Fruit fly (Drosophila melanogaster) whole organism, embryonic: ENCODE data around the gene bor.
A peak's percentile ranks its signal among the peaks of the same experiment; 100 is the strongest.

Experiments
- Abd-B ChIP-seq: fragments of 200-800 bp; sonication (Bioruptor generic); optimal IDR thresholded peaks from 2 replicates; lab custom pipeline; 2018; ENCODE audit warnings: missing biosample characterization, mild to moderate bottlenecking, missing genetic modification characterization, moderate library complexity
- C15 ChIP-seq: fragments of 200-800 bp; sonication (Bioruptor generic); IDR thresholded peaks from 3 replicates; pipeline ENCODE4 v1.3.6; 2022; ENCODE audit warnings: missing biosample characterization, missing genetic modification characterization
- CG10366 ChIP-seq: fragments of 200-800 bp; sonication (Bioruptor generic); IDR thresholded peaks from 2 replicates; pipeline ENCODE4 v1.3.6; 2022; ENCODE audit warnings: missing biosample characterization, missing genetic modification characterization
- CG11398 ChIP-seq: fragments of 200-800 bp; sonication (Bioruptor generic); optimal IDR thresholded peaks from 2 replicates; lab custom pipeline; 2016; ENCODE audit warnings: missing biosample characterization, missing genetic modification characterization
- CG11695 ChIP-seq: fragments of 200-800 bp; sonication (Bioruptor generic); IDR thresholded peaks from 3 replicates; pipeline ENCODE4 v1.3.6; 2022; ENCODE audit warnings: missing biosample characterization, missing genetic modification characterization
- CG12299 ChIP-seq: fragments of 200-800 bp; sonication (Bioruptor generic); optimal IDR thresholded peaks from 2 replicates; lab custom pipeline; 2018; ENCODE audit warnings: missing biosample characterization, mild to moderate bottlenecking, missing genetic modification characterization
- CG12659 ChIP-seq: fragments of 200-800 bp; sonication (Bioruptor generic); optimal IDR thresholded peaks from 3 replicates; lab custom pipeline; 2017; ENCODE audit warnings: mild to moderate bottlenecking, missing biosample characterization, missing genetic modification reagents, missing genetic modification characterization
- CG13287 ChIP-seq: fragments of 200-800 bp; sonication (Bioruptor generic); IDR thresholded peaks from 2 replicates; pipeline ENCODE4 v1.3.6; 2022; ENCODE audit warnings: missing biosample characterization, missing genetic modification characterization; ENCODE audit not compliant: partially characterized antibody
- CG14050 ChIP-seq: fragments of 200-800 bp; sonication (Bioruptor generic); IDR thresholded peaks from 3 replicates; pipeline ENCODE4 v1.3.6; 2022; ENCODE audit warnings: missing biosample characterization, missing genetic modification characterization
- CG14441 ChIP-seq: fragments of 200-800 bp; sonication (Bioruptor generic); IDR thresholded peaks from 2 replicates; pipeline ENCODE4 v1.3.6; 2022; ENCODE audit warnings: missing biosample characterization, missing genetic modification characterization
- CG1529 ChIP-seq: fragments of 200-800 bp; sonication (Bioruptor generic); optimal IDR thresholded peaks from 3 replicates; lab custom pipeline; 2018; ENCODE audit warnings: missing biosample characterization, missing genetic modification characterization
- CG15696 ChIP-seq: fragments of 200-800 bp; sonication (Bioruptor generic); optimal IDR thresholded peaks from 2 replicates; lab custom pipeline; 2019; ENCODE audit warnings: missing biosample characterization, mild to moderate bottlenecking, missing genetic modification characterization, moderate library complexity
- CG17802 ChIP-seq: fragments of 200-800 bp; sonication (Bioruptor generic); optimal IDR thresholded peaks from 2 replicates; lab custom pipeline; 2018; ENCODE audit warnings: missing biosample characterization, mild to moderate bottlenecking, missing genetic modification characterization, moderate library complexity
- CG18262 ChIP-seq: fragments of 200-800 bp; optimal IDR thresholded peaks from 3 replicates; lab custom pipeline; 2019; ENCODE audit warnings: missing biosample characterization, mild to moderate bottlenecking, missing genetic modification characterization, moderate library complexity
- CG18619 ChIP-seq: fragments of 200-800 bp; sonication (Bioruptor generic); optimal IDR thresholded peaks from 3 replicates; lab custom pipeline; 2017; ENCODE audit warnings: missing biosample characterization, mild to moderate bottlenecking, missing genetic modification characterization
- CG31441 ChIP-seq: fragments of 200-800 bp; sonication (Bioruptor generic); IDR thresholded peaks from 2 replicates; pipeline ENCODE4 v1.3.6; 2022; ENCODE audit warnings: missing biosample characterization, missing genetic modification characterization
- CG3847 ChIP-seq: fragments of 200-800 bp; sonication (Bioruptor generic); IDR thresholded peaks from 2 replicates; pipeline ENCODE4 v1.3.6; 2022; ENCODE audit warnings: missing biosample characterization, missing genetic modification characterization
- CG4404 ChIP-seq: fragments of 200-800 bp; sonication (Bioruptor generic); IDR thresholded peaks from 2 replicates; pipeline ENCODE4 v1.3.6; 2022; ENCODE audit warnings: missing biosample characterization, missing genetic modification characterization
- CG4730 ChIP-seq: fragments of 200-800 bp; sonication (Bioruptor generic); IDR thresholded peaks from 2 replicates; pipeline ENCODE4 v1.3.6; 2022; ENCODE audit warnings: missing biosample characterization, missing genetic modification characterization
- CG4854 ChIP-seq: fragments of 200-800 bp; sonication (Bioruptor generic); optimal IDR thresholded peaks from 2 replicates; lab custom pipeline; 2016; ENCODE audit warnings: missing biosample characterization, missing genetic modification characterization, inconsistent platforms
- CG5953 ChIP-seq: fragments of 200-800 bp; sonication (Bioruptor generic); IDR thresholded peaks from 2 replicates; pipeline ENCODE4 v1.3.6; 2022; ENCODE audit warnings: missing biosample characterization, missing genetic modification characterization
- CG8388 ChIP-seq: fragments of 200-800 bp; sonication (Bioruptor generic); optimal IDR thresholded peaks from 2 replicates; lab custom pipeline; 2019; ENCODE audit warnings: missing biosample characterization, mild to moderate bottlenecking, missing genetic modification characterization, moderate library complexity
- Dek ChIP-seq: fragments of 200-800 bp; sonication (Bioruptor generic); optimal IDR thresholded peaks from 3 replicates; lab custom pipeline; 2019; ENCODE audit warnings: missing biosample characterization, mild to moderate bottlenecking, missing genetic modification characterization, moderate library complexity
- Ets65A ChIP-seq: fragments of 200-800 bp; sonication (Bioruptor generic); peaks from one replicate; lab custom pipeline; 2016; ENCODE audit warnings: missing biosample characterization, missing genetic modification characterization
- Fer3 ChIP-seq: fragments of 200-800 bp; sonication (Bioruptor generic); optimal IDR thresholded peaks from 2 replicates; lab custom pipeline; 2018; ENCODE audit warnings: missing biosample characterization, mild to moderate bottlenecking, missing genetic modification characterization, moderate library complexity
- Gug ChIP-seq: fragments of 200-800 bp; sonication (Bioruptor generic); IDR thresholded peaks from 4 replicates; pipeline ENCODE4 v1.3.6; 2022; ENCODE audit warnings: missing biosample characterization, missing genetic modification characterization
- Lhr ChIP-seq: fragments of 200-800 bp; sonication (Bioruptor generic); optimal IDR thresholded peaks from 3 replicates; lab custom pipeline; 2017; ENCODE audit warnings: mild to moderate bottlenecking, missing biosample characterization, missing genetic modification reagents, missing genetic modification characterization
- Meics ChIP-seq: fragments of 200-800 bp; sonication (Bioruptor generic); optimal IDR thresholded peaks from 2 replicates; lab custom pipeline; 2017; ENCODE audit warnings: missing biosample characterization, mild to moderate bottlenecking, missing genetic modification characterization
- NC2β ChIP-seq: fragments of 200-800 bp; sonication (Bioruptor generic); optimal IDR thresholded peaks from 2 replicates; lab custom pipeline; 2016; ENCODE audit warnings: missing biosample characterization, missing genetic modification characterization
- NfI ChIP-seq: fragments of 200-800 bp; sonication (Bioruptor generic); optimal IDR thresholded peaks from 3 replicates; lab custom pipeline; 2018; ENCODE audit warnings: missing biosample characterization, mild to moderate bottlenecking, missing genetic modification characterization, moderate library complexity
- Ssrp ChIP-seq: fragments of 200-800 bp; sonication (Bioruptor generic); optimal IDR thresholded peaks from 2 replicates; lab custom pipeline; 2018; ENCODE audit warnings: missing biosample characterization, mild to moderate bottlenecking, missing genetic modification characterization, moderate library complexity
- Tbp ChIP-seq: fragments of >200 bp; optimal IDR thresholded peaks from 2 replicates; lab custom pipeline; 2018; ENCODE audit warnings: missing biosample characterization, missing genetic modification characterization
- Xbp1 ChIP-seq: fragments of 200-800 bp; sonication (Bioruptor generic); optimal IDR thresholded peaks from 3 replicates; lab custom pipeline; 2016; ENCODE audit warnings: missing biosample characterization, mild to moderate bottlenecking, missing genetic modification characterization
- cas ChIP-seq: fragments of 200-800 bp; sonication (Bioruptor generic); IDR thresholded peaks from 2 replicates; pipeline ENCODE4 v1.3.6; 2022; ENCODE audit warnings: missing biosample characterization, missing genetic modification characterization
- cg ChIP-seq: fragments of 200-800 bp; sonication (Bioruptor generic); optimal IDR thresholded peaks from 3 replicates; lab custom pipeline; 2019; ENCODE audit warnings: missing biosample characterization, mild to moderate bottlenecking, missing genetic modification characterization, moderate library complexity
- chm ChIP-seq: fragments of 200-800 bp; sonication (Bioruptor generic); IDR thresholded peaks from 2 replicates; pipeline ENCODE4 v1.3.6; 2022; ENCODE audit warnings: missing biosample characterization, missing genetic modification characterization
- crol ChIP-seq: fragments of 200-800 bp; sonication (Bioruptor generic); IDR thresholded peaks from 2 replicates; pipeline ENCODE4 v1.3.6; 2022; ENCODE audit warnings: missing biosample characterization, missing genetic modification characterization
- da ChIP-seq: fragments of 200-800 bp; sonication (Bioruptor generic); optimal IDR thresholded peaks from 2 replicates; lab custom pipeline; 2016; ENCODE audit warnings: missing biosample characterization, missing genetic modification characterization
- exex ChIP-seq: fragments of 200-800 bp; sonication (Bioruptor generic); optimal IDR thresholded peaks from 4 replicates; lab custom pipeline; 2018; ENCODE audit warnings: missing biosample characterization, mild to moderate bottlenecking, missing genetic modification characterization, moderate library complexity
- gt ChIP-seq: fragments of 200-800 bp; sonication (Bioruptor generic); IDR thresholded peaks from 2 replicates; pipeline ENCODE4 v1.3.6; 2022; ENCODE audit warnings: missing biosample characterization, missing genetic modification characterization
- hkb ChIP-seq, 2 experiments: fragments of 200-800 bp in 1 of 2; fragments of >200 bp in 1 of 2; sonication (Bioruptor generic) in 1 of 2; IDR thresholded peaks in 1 of 2; optimal IDR thresholded peaks in 1 of 2; 2 replicates each; pipeline versions ENCODE4 v1.3.6 to Lab custom; 2017 to 2022; ENCODE audit warnings: missing biosample characterization in 1 of 2, missing genetic modification characterization in 1 of 2
- ind ChIP-seq: fragments of 200-800 bp; sonication (Bioruptor generic); optimal IDR thresholded peaks from 3 replicates; lab custom pipeline; 2016; ENCODE audit warnings: missing biosample characterization, missing genetic modification characterization
- otp ChIP-seq: fragments of 200-800 bp; sonication (Bioruptor generic); IDR thresholded peaks from 3 replicates; pipeline ENCODE4, ENCODE4 v1.3.6; 2022; ENCODE audit warnings: missing biosample characterization, missing genetic modification characterization
- pan ChIP-seq, 4 experiments: fragments of >200 bp in 3 of 4; fragments of 200-800 bp in 1 of 4; sonication (Bioruptor generic) in 1 of 4; optimal IDR thresholded peaks in 3 of 4; IDR thresholded peaks in 1 of 4; 2 replicates each; pipeline versions ENCODE4 v1.3.6 to Lab custom; 2017 to 2022; ENCODE audit warnings: missing biosample characterization in 2 of 4, missing genetic modification characterization in 2 of 4, mixed read lengths in 1 of 4
- ro ChIP-seq: fragments of 200-800 bp; sonication (Bioruptor generic); IDR thresholded peaks from 2 replicates; pipeline ENCODE4 v1.3.6; 2022; ENCODE audit warnings: missing biosample characterization, missing genetic modification characterization
- so ChIP-seq: fragments of 200-800 bp; sonication (Bioruptor generic); IDR thresholded peaks from 3 replicates; pipeline ENCODE4 v1.3.6; 2022; ENCODE audit warnings: missing biosample characterization, missing genetic modification characterization
- stc ChIP-seq: fragments of 200-800 bp; sonication (Bioruptor generic); IDR thresholded peaks from 2 replicates; pipeline ENCODE4 v1.3.6; 2022; ENCODE audit warnings: missing biosample characterization, missing genetic modification characterization
- sug ChIP-seq: fragments of 200-800 bp; optimal IDR thresholded peaks from 2 replicates; lab custom pipeline; 2019; ENCODE audit warnings: missing biosample characterization, mild to moderate bottlenecking, missing genetic modification characterization, moderate library complexity
- tna ChIP-seq: fragments of 200-800 bp; sonication (Bioruptor generic); IDR thresholded peaks from 2 replicates; pipeline ENCODE4 v1.3.6; 2022; ENCODE audit warnings: missing biosample characterization, missing genetic modification characterization; ENCODE audit not compliant: partially characterized antibody
- tx ChIP-seq: fragments of 200-800 bp; sonication (Bioruptor generic); optimal IDR thresholded peaks from 2 replicates; lab custom pipeline; 2016; ENCODE audit warnings: missing biosample characterization, missing genetic modification characterization

Gene bor

DNA sequence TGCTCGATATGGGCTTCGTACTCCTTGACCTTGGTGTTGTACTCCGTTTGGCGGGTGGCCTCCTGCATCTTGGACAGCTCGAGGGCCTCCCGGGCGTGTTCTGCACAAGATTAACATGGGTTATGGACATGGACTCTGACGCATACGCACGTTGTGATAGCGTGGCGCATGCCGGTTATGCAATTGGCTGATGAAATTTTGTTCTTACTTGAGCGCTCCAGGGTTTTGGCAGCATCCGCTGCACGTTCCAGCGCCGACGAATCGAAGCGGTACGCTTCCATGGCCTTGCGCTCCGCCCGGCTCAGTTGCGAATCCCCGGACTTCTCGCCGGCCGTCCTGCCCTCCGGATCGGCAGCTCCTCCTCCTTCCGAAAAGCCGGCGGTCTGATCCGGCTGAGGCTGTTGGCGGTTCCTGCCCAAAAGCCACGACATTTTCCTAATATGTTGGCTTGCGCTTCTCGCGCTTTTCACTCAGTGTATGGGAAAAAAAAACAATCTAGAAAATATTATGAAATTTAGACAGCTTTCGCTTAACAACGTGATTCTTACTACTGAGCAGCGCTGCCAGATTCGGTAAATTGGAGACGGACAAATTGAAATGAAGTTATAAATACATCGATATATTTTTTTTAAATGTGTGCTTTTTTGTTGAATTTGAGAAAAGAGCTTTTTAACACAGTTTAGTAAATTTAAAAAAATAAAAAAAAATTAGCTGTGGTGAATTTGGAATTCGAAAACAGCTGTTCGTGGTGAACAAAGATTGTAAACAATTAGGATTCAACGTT lies at the start of gene bor, which contains the start of gene asun:
Gene bor (minus strand): TSS at position 594 of the 784 bp plus-strand sequence.
Gene asun (plus strand): TSS at position 750 of the 784 bp plus-strand sequence.
- 0 out of 2 replicates have a peak, but pooled peaks have one; percentile 23 for TF ChIP-seq chm (GFP tag; lab: Robert Waterston, UW)
- no peak for TF ChIP-seq C15 (GFP tag; lab: Robert Waterston, UW)
- TF ChIP-seq CG14050 (GFP tag; lab: Robert Waterston, UW) = no peak
- peak; percentile 4 for TF ChIP-seq CG4854 (GFP tag; lab: Kevin White, UChicago)
- TF ChIP-seq CG11398 (GFP tag; lab: Kevin White, UChicago) = no peak
- TF ChIP-seq Ets65A (GFP tag; lab: Kevin White, UChicago) = no peak
- no peak for TF ChIP-seq Gug
- no peak for TF ChIP-seq stc (GFP tag; lab: Robert Waterston, UW)
- no peak for TF ChIP-seq da (GFP tag; lab: Kevin White, UChicago)
- TF ChIP-seq CG8388 = no peak
- TF ChIP-seq CG18619 (GFP tag; lab: Kevin White, UChicago) = no peak
- TF ChIP-seq CG18262 (tag; lab: Kevin White, UChicago) = peak; percentile 30
- no peak for TF ChIP-seq Ssrp (tag; lab: Kevin White, UChicago)
- no peak for TF ChIP-seq tx
- no peak for TF ChIP-seq Meics (GFP tag; lab: Kevin White, UChicago)
- TF ChIP-seq cg (GFP tag; lab: Kevin White, UChicago) = no peak
- TF ChIP-seq Tbp = no peak
- no peak for TF ChIP-seq hkb (optimal IDR thresholded peaks at IDR 0.05; lab: Kevin White, UChicago)
- 0 out of 2 replicates have a peak, but pooled peaks have one; percentile 9 for TF ChIP-seq hkb (GFP tag; IDR thresholded peaks at IDR 0.05; lab: Robert Waterston, UW)
- no peak for TF ChIP-seq CG10366 (GFP tag; lab: Robert Waterston, UW)
- no peak for TF ChIP-seq CG12299 (tag; lab: Kevin White, UChicago)
- TF ChIP-seq ro (GFP tag; lab: Robert Waterston, UW) = no peak
- no peak for TF ChIP-seq Abd-B (GFP tag; lab: Kevin White, UChicago)
- no peak for TF ChIP-seq gt (GFP tag; lab: Robert Waterston, UW)
- TF ChIP-seq Lhr = no peak
- no peak for TF ChIP-seq otp (GFP tag; lab: Robert Waterston, UW)
- TF ChIP-seq NfI (GFP tag; lab: Kevin White, UChicago) = no peak
- TF ChIP-seq cas (GFP tag; lab: Robert Waterston, UW) = no peak
- TF ChIP-seq CG12659 (GFP tag; lab: Kevin White, UChicago) = peak; percentile 37
- peak; percentile 3 for TF ChIP-seq NC2β (GFP tag; lab: Kevin White, UChicago)
- TF ChIP-seq CG17802 (tag; lab: Kevin White, UChicago) = no peak
- no peak for TF ChIP-seq ind (GFP tag; lab: Kevin White, UChicago)
- peak; percentile 7 for TF ChIP-seq Dek (tag; lab: Kevin White, UChicago)
- TF ChIP-seq CG15696 (tag; lab: Kevin White, UChicago) = no peak
- no peak for TF ChIP-seq CG4730 (GFP tag; lab: Robert Waterston, UW)
- TF ChIP-seq CG3847 (GFP tag; lab: Robert Waterston, UW) = no peak
- no peak for TF ChIP-seq sug (tag; lab: Kevin White, UChicago)
- no peak for TF ChIP-seq CG1529 (GFP tag; lab: Kevin White, UChicago)
- no peak for TF ChIP-seq so
- TF ChIP-seq pan (optimal IDR thresholded peaks at IDR 0.05; lab: Kevin White, UChicago) = no peak
- no peak for TF ChIP-seq pan (GFP tag; optimal IDR thresholded peaks at IDR 0.05 in 1 of 2, IDR thresholded peaks at IDR 0.05 in 1 of 2)
- no peak for TF ChIP-seq crol
- TF ChIP-seq CG4404 (GFP tag; lab: Robert Waterston, UW) = no peak
- no peak for TF ChIP-seq CG11695
- TF ChIP-seq CG31441 = no peak
- peak; percentile 19 for TF ChIP-seq Xbp1 (GFP tag; lab: Kevin White, UChicago)
- TF ChIP-seq CG13287 (GFP tag; lab: Robert Waterston, UW) = peak; percentile 89
- TF ChIP-seq CG14441 (GFP tag; lab: Robert Waterston, UW) = no peak
- TF ChIP-seq CG5953 (GFP tag; lab: Robert Waterston, UW) = no peak
- TF ChIP-seq tna = no peak
- TF ChIP-seq exex = no peak
- no peak for TF ChIP-seq Fer3 (tag; lab: Kevin White, UChicago)
